Worm (Caenorhabditis elegans): ENCODE data around the gene F13E9.13.

DNA sequence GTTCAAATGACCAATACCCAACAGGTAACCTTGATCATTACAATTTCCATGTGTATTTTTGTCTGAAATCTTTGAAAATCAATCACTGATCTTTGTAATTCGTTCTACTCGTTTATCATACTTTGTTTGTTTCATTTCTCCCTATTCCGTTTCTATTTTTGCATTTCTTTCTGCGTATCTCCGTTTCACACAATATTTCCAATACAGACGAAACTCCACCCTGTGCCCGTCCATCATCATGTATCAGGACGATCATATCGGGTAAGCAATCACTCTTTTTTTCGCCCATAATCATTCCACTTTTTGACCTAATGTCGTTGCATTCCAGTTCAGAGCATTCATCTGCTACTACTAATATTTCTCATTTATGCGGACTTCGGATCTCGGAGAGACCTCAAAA is 28.4 kb downstream of the F13E9.13 start, which contains the start of gene pyk-2:
- TF ChIP-seq ceh-88 (GFP tag; IDR thresholded peaks at IDR 0.05): no peak
- no peak for TF ChIP-seq sox-4 (tag; optimal IDR thresholded peaks at IDR 0.05)
- TF ChIP-seq rnt-1 (tag; optimal IDR thresholded peaks at IDR 0.05): no peak
- no peak for TF ChIP-seq dsc-1 (tag; optimal IDR thresholded peaks at IDR 0.05)
- no peak for TF ChIP-seq nhr-11 (tag; optimal IDR thresholded peaks at IDR 0.05)
- no peak for TF ChIP-seq nhr-237 (tag; optimal IDR thresholded peaks at IDR 0.05)
